Worm (Caenorhabditis elegans) whole organism, midembryonic: Measurements from ENCODE around the gene nhr-142.

Source experiments
- T22C8.4 ChIP-seq: fragments of 200-800 bp; sonication (Bioruptor generic); IDR thresholded peaks from 2 replicates; pipeline ENCODE4 v1.3.6; 2022; ENCODE audit warnings: missing genetic modification characterization, missing compliant biosample characterization
- cog-1 ChIP-seq: sonication (generic microtip); optimal IDR thresholded peaks from 2 replicates; lab custom pipeline; 2016; ENCODE audit warnings: missing genetic modification characterization, missing compliant biosample characterization
- flt-1 ChIP-seq: fragments of 200-800 bp; sonication (Bioruptor generic); IDR thresholded peaks from 2 replicates; pipeline ENCODE4 v1.3.6; 2022; ENCODE audit warnings: missing genetic modification characterization, missing compliant biosample characterization
- med-1 ChIP-seq: sonication (generic microtip); optimal IDR thresholded peaks from 2 replicates; lab custom pipeline; 2017; ENCODE audit warnings: missing genetic modification characterization, mild to moderate bottlenecking, missing compliant biosample characterization, antibody characterized with exemption, missing genetic modification reagents; ENCODE audit not compliant: insufficient read depth
- ref-1 ChIP-seq: fragments of 200-800 bp; sonication (Bioruptor generic); conservative IDR thresholded peaks from 2 replicates; pipeline ENCODE4 v1.3.6; 2022; ENCODE audit warnings: missing genetic modification reagents, missing genetic modification characterization, missing compliant biosample characterization
- ztf-23 ChIP-seq: fragments of 200-800 bp; sonication (Bioruptor generic); IDR thresholded peaks from 2 replicates; pipeline ENCODE4 v1.3.6; 2022; ENCODE audit warnings: missing genetic modification reagents, missing genetic modification characterization, missing compliant biosample characterization
- ztf-29 ChIP-seq: fragments of 200-800 bp; sonication (Bioruptor generic); IDR thresholded peaks from 2 replicates; pipeline ENCODE4 v1.3.6; 2022; ENCODE audit warnings: missing genetic modification reagents, missing genetic modification characterization, missing compliant biosample characterization

- TF ChIP-seq T22C8.4 (no peak), flt-1 (GFP tag; lab: Robert Waterston, UW) (no peak), ztf-29 (no peak), ztf-23 (GFP tag; lab: Robert Waterston, UW) (no peak), med-1 (GFP tag; lab: Kevin White, UChicago) (no peak), cog-1 (tag; lab: Kevin White, UChicago) (no peak), ref-1 (GFP tag; lab: Robert Waterston, UW) (no peak)
Observed at ce11 chrV:5736068-5736467, 54.3 kb downstream of the nhr-142 start, which contains the start of gene K09H11.6.
